Fruit fly (Drosophila melanogaster) Kc167 (cell line): ENCODE data around the gene Ndae1.

Experiments used
- h ChIP-seq: fragments of >200 bp; optimal IDR thresholded peaks from 3 replicates; lab custom pipeline; 2018; ENCODE audit warnings: missing external identifiers
- insv ChIP-seq: fragments of >200 bp; optimal IDR thresholded peaks from 3 replicates; lab custom pipeline; 2018; ENCODE audit warnings: missing external identifiers
- psq ChIP-seq: fragments of >200 bp; optimal IDR thresholded peaks from 2 replicates; lab custom pipeline; 2017; ENCODE audit warnings: missing external identifiers
- ttk ChIP-seq: sonication (Bioruptor generic); optimal IDR thresholded peaks from 2 replicates; lab custom pipeline; 2017; ENCODE audit warnings: missing external identifiers

DNA sequence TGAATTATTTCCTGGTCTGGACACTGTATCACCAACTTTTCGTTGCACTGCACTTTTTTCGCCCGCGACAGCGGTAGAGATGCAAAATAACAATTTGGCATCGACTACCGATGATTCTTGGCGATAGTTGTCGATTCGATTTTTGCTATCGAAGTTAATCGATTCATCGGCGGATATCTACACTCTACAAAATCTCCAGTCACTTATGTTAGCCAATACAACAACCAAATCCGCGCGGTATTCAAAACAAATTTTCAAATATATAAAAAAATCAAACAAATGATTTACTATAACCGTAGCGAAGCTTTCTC lies 45.0 kb downstream of the Ndae1 start, which contains the start of gene CG4502:
- TF ChIP-seq psq (no peak), ttk (lab: Kevin White, UChicago) (no peak), insv (lab: Kevin White, UChicago) (no peak), h (no peak)
